Worm (Caenorhabditis elegans) whole organism, late embryonic: ENCODE results near the gene W03F8.4.

Source experiments
- C08G9.2 ChIP-seq: sonication (generic microtip); optimal IDR thresholded peaks from 2 replicates; lab custom pipeline; 2016; ENCODE audit warnings: mild to moderate bottlenecking, missing genetic modification characterization, moderate library complexity, missing compliant biosample characterization
- C38D4.7 ChIP-seq: fragments of 200-800 bp; sonication (Bioruptor generic); optimal IDR thresholded peaks from 2 replicates; lab custom pipeline; 2018; ENCODE audit warnings: mild to moderate bottlenecking, missing genetic modification characterization, moderate library complexity, missing compliant biosample characterization
- F13H6.1 ChIP-seq: sonication (generic microtip); optimal IDR thresholded peaks from 2 replicates; lab custom pipeline; 2016; ENCODE audit warnings: missing genetic modification characterization, missing compliant biosample characterization
- K02D7.2 ChIP-seq: sonication (generic microtip); optimal IDR thresholded peaks from 2 replicates; lab custom pipeline; 2017; ENCODE audit warnings: mild to moderate bottlenecking, missing genetic modification characterization, missing compliant biosample characterization
- T23F11.4 ChIP-seq: fragments of 200-800 bp; sonication (Bioruptor generic); optimal IDR thresholded peaks from 2 replicates; lab custom pipeline; 2018; ENCODE audit warnings: mild to moderate bottlenecking, missing genetic modification characterization, missing compliant biosample characterization
- Y22D7AL.16 ChIP-seq: sonication (generic microtip); optimal IDR thresholded peaks from 2 replicates; lab custom pipeline; 2016; ENCODE audit warnings: missing genetic modification characterization, missing compliant biosample characterization
- ama-1 ChIP-seq: fragments of 150-350 bp; optimal IDR thresholded peaks from 2 replicates; lab custom pipeline; 2014
- ceh-14 ChIP-seq: sonication (generic microtip); optimal IDR thresholded peaks from 2 replicates; lab custom pipeline; 2016; ENCODE audit warnings: missing genotype, missing genetic modification characterization, missing compliant biosample characterization
- ceh-18 ChIP-seq: sonication (generic microtip); optimal IDR thresholded peaks from 2 replicates; lab custom pipeline; 2016; ENCODE audit warnings: missing genetic modification characterization, missing compliant biosample characterization
- ceh-2 ChIP-seq: sonication (generic microtip); optimal IDR thresholded peaks from 2 replicates; lab custom pipeline; 2016; ENCODE audit warnings: missing genotype, missing genetic modification characterization, missing compliant biosample characterization
- ceh-24 ChIP-seq: sonication (generic microtip); optimal IDR thresholded peaks from 2 replicates; lab custom pipeline; 2016; ENCODE audit warnings: mild to moderate bottlenecking, missing genetic modification characterization, missing compliant biosample characterization
- ceh-30 ChIP-seq: fragments of 150-350 bp; optimal IDR thresholded peaks from 2 replicates; lab custom pipeline; 2014; ENCODE audit warnings: missing biosample characterization, missing genetic modification characterization
- ceh-31 ChIP-seq: sonication (generic microtip); optimal IDR thresholded peaks from 2 replicates; lab custom pipeline; 2016; ENCODE audit warnings: missing genetic modification characterization, missing compliant biosample characterization
- ceh-34 ChIP-seq: sonication (generic microtip); optimal IDR thresholded peaks from 2 replicates; lab custom pipeline; 2016; ENCODE audit warnings: mild to moderate bottlenecking, missing genetic modification characterization, missing compliant biosample characterization
- ceh-45 ChIP-seq: fragments of 200-800 bp; sonication (Bioruptor generic); IDR thresholded peaks from 2 replicates; pipeline ENCODE4 v1.3.6; 2022; ENCODE audit warnings: missing genetic modification reagents, missing genetic modification characterization, missing compliant biosample characterization
- ceh-48 ChIP-seq: sonication (generic microtip); optimal IDR thresholded peaks from 2 replicates; lab custom pipeline; 2016; ENCODE audit warnings: missing genetic modification characterization, inconsistent platforms, missing compliant biosample characterization
- ceh-9 ChIP-seq: sonication (generic microtip); optimal IDR thresholded peaks from 2 replicates; lab custom pipeline; 2016; ENCODE audit warnings: mild to moderate bottlenecking, missing genetic modification characterization, inconsistent platforms, missing compliant biosample characterization
- che-1 ChIP-seq: sonication (generic microtip); optimal IDR thresholded peaks from 2 replicates; lab custom pipeline; 2016; ENCODE audit warnings: mild to moderate bottlenecking, missing genetic modification characterization, missing compliant biosample characterization
- dve-1 ChIP-seq: sonication (generic microtip); optimal IDR thresholded peaks from 2 replicates; lab custom pipeline; 2017; ENCODE audit warnings: antibody characterized with exemption, mild to moderate bottlenecking, missing genetic modification characterization, missing compliant biosample characterization
- elt-2 ChIP-seq: sonication (generic microtip); optimal IDR thresholded peaks from 2 replicates; lab custom pipeline; 2016; ENCODE audit warnings: missing genetic modification reagents, missing genetic modification characterization, missing compliant biosample characterization
- elt-4 ChIP-seq: sonication (generic microtip); optimal IDR thresholded peaks from 2 replicates; lab custom pipeline; 2016; ENCODE audit warnings: missing genetic modification characterization, missing compliant biosample characterization
- ets-4 ChIP-seq: sonication (generic microtip); optimal IDR thresholded peaks from 2 replicates; lab custom pipeline; 2016; ENCODE audit warnings: missing genetic modification characterization, missing compliant biosample characterization
- eyg-1 ChIP-seq: sonication (generic microtip); optimal IDR thresholded peaks from 2 replicates; lab custom pipeline; 2016; ENCODE audit warnings: missing genotype, missing genetic modification characterization, missing compliant biosample characterization
- fax-1 ChIP-seq: sonication (generic microtip); optimal IDR thresholded peaks from 2 replicates; lab custom pipeline; 2016; ENCODE audit warnings: missing genotype, missing genetic modification characterization, missing compliant biosample characterization
- fkh-6 ChIP-seq: sonication (generic microtip); optimal IDR thresholded peaks from 2 replicates; lab custom pipeline; 2016; ENCODE audit warnings: missing genetic modification characterization, missing compliant biosample characterization
- gmeb-2 ChIP-seq: sonication (generic microtip); optimal IDR thresholded peaks from 2 replicates; lab custom pipeline; 2016; ENCODE audit warnings: missing genetic modification characterization, inconsistent platforms, missing compliant biosample characterization
- hlh-15 ChIP-seq: sonication (generic microtip); optimal IDR thresholded peaks from 2 replicates; lab custom pipeline; 2016; ENCODE audit warnings: missing genetic modification characterization, missing compliant biosample characterization
- hlh-8 ChIP-seq: sonication (generic microtip); optimal IDR thresholded peaks from 2 replicates; lab custom pipeline; 2016; ENCODE audit warnings: missing genotype, missing genetic modification characterization, missing compliant biosample characterization
- lin-11 ChIP-seq: fragments of 200-800 bp; sonication (Bioruptor generic); optimal IDR thresholded peaks from 2 replicates; lab custom pipeline; 2018; ENCODE audit warnings: mild to moderate bottlenecking, missing genetic modification characterization, missing compliant biosample characterization
- madf-2 ChIP-seq: sonication (generic microtip); optimal IDR thresholded peaks from 2 replicates; lab custom pipeline; 2017; ENCODE audit warnings: missing genetic modification characterization, missing compliant biosample characterization
- mec-3 ChIP-seq: sonication (generic microtip); optimal IDR thresholded peaks from 2 replicates; lab custom pipeline; 2016; ENCODE audit warnings: borderline replicate concordance, missing genetic modification characterization, missing compliant biosample characterization
- nfya-1 ChIP-seq: sonication (generic microtip); optimal IDR thresholded peaks from 2 replicates; lab custom pipeline; 2017; ENCODE audit warnings: missing genetic modification characterization, mild to moderate bottlenecking, missing compliant biosample characterization, antibody characterized with exemption, moderate library complexity
- nhr-232 ChIP-seq: sonication (generic microtip); optimal IDR thresholded peaks from 2 replicates; lab custom pipeline; 2016; ENCODE audit warnings: missing genetic modification characterization, missing compliant biosample characterization
- npax-4 ChIP-seq: sonication (generic microtip); optimal IDR thresholded peaks from 2 replicates; lab custom pipeline; 2016; ENCODE audit warnings: missing genetic modification characterization, missing compliant biosample characterization
- odd-2 ChIP-seq: sonication (generic microtip); optimal IDR thresholded peaks from 2 replicates; lab custom pipeline; 2017; ENCODE audit warnings: antibody characterized with exemption, mild to moderate bottlenecking, missing genetic modification characterization, missing compliant biosample characterization
- pat-9 ChIP-seq: fragments of 200-800 bp; sonication (Bioruptor generic); optimal IDR thresholded peaks from 2 replicates; lab custom pipeline; 2018; ENCODE audit warnings: mild to moderate bottlenecking, missing genetic modification characterization, moderate library complexity, missing compliant biosample characterization
- pha-2 ChIP-seq: sonication (generic microtip); optimal IDR thresholded peaks from 2 replicates; lab custom pipeline; 2017; ENCODE audit warnings: mild to moderate bottlenecking, missing genetic modification characterization, missing compliant biosample characterization
- pha-4 ChIP-seq: fragments of 150-350 bp; optimal IDR thresholded peaks from 2 replicates; lab custom pipeline; 2018; ENCODE audit warnings: missing biosample characterization, missing genetic modification reagents, missing genetic modification characterization
- pros-1 ChIP-seq: fragments of 150-350 bp; optimal IDR thresholded peaks from 2 replicates; lab custom pipeline; 2014; ENCODE audit warnings: missing biosample characterization, missing genetic modification reagents, missing genetic modification characterization
- ref-2 ChIP-seq: sonication (generic microtip); optimal IDR thresholded peaks from 2 replicates; lab custom pipeline; 2016; ENCODE audit warnings: missing genetic modification characterization, missing compliant biosample characterization
- rnt-1 ChIP-seq: sonication (generic microtip); optimal IDR thresholded peaks from 2 replicates; lab custom pipeline; 2016; ENCODE audit warnings: missing genetic modification characterization, missing compliant biosample characterization
- sdc-2 ChIP-seq: sonication (generic microtip); optimal IDR thresholded peaks from 2 replicates; lab custom pipeline; 2016; ENCODE audit warnings: missing genotype, missing genetic modification characterization, missing compliant biosample characterization
- sox-2 ChIP-seq: fragments of 200-800 bp; sonication (Bioruptor generic); IDR thresholded peaks from 2 replicates; pipeline ENCODE4 v1.3.6; 2022; ENCODE audit warnings: missing genetic modification reagents, missing genetic modification characterization, missing compliant biosample characterization
- sox-4 ChIP-seq: sonication (generic microtip); optimal IDR thresholded peaks from 2 replicates; lab custom pipeline; 2017; ENCODE audit warnings: mild to moderate bottlenecking, missing genetic modification characterization, inconsistent platforms, missing compliant biosample characterization
- syd-9 ChIP-seq: sonication (generic microtip); optimal IDR thresholded peaks from 2 replicates; lab custom pipeline; 2016; ENCODE audit warnings: mild to moderate bottlenecking, missing genetic modification characterization, moderate library complexity, missing compliant biosample characterization
- tbx-2 ChIP-seq: sonication (generic microtip); optimal IDR thresholded peaks from 2 replicates; lab custom pipeline; 2016; ENCODE audit warnings: missing genetic modification characterization, missing compliant biosample characterization
- tbx-7 ChIP-seq: sonication (generic microtip); optimal IDR thresholded peaks from 2 replicates; lab custom pipeline; 2016; ENCODE audit warnings: missing genotype, missing genetic modification characterization, missing compliant biosample characterization
- ttx-3 ChIP-seq: sonication (generic microtip); optimal IDR thresholded peaks from 2 replicates; lab custom pipeline; 2016; ENCODE audit warnings: missing genetic modification reagents, missing genetic modification characterization, missing compliant biosample characterization
- unc-3 ChIP-seq, 2 experiments: fragments of 200-800 bp in 1 of 2; sonication (Bioruptor generic) in 1 of 2; sonication (generic microtip) in 1 of 2; conservative IDR thresholded peaks in 1 of 2; optimal IDR thresholded peaks in 1 of 2; 2 replicates each; pipeline versions ENCODE4 v1.3.6 to Lab custom; 2016 to 2022; ENCODE audit warnings: missing compliant biosample characterization in 2 of 2, missing genetic modification characterization in 2 of 2, missing genetic modification reagents in 1 of 2
- unc-42 ChIP-seq: sonication (generic microtip); optimal IDR thresholded peaks from 2 replicates; lab custom pipeline; 2016; ENCODE audit warnings: missing genotype, missing genetic modification characterization, missing compliant biosample characterization
- unc-55 ChIP-seq: sonication (generic microtip); optimal IDR thresholded peaks from 2 replicates; lab custom pipeline; 2017; ENCODE audit warnings: missing biosample characterization, missing genetic modification reagents, missing genetic modification characterization
- zip-5 ChIP-seq: sonication (generic microtip); optimal IDR thresholded peaks from 2 replicates; lab custom pipeline; 2016; ENCODE audit warnings: missing genetic modification characterization, missing compliant biosample characterization

The W03F8.4 gene

DNA sequence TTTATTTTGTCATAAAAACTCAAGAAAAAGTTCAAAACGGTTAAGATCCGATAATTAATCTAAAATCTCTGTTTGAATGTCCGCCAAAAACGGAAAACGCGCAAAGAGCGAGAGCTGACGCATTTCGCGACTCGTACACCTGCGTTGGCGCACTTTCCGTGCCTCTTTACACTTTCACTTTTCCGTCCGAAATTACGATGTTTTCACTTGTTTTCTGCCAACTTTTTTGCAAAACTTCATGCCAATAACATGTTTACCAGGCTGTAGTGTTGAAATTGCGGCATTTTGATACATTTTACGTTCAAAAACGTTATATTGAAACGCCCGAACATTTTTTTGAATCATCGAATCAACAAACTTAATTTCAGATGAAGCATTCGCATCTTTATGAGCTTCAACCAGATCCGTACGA lies at the start of gene W03F8.4:
Gene W03F8.4, plus strand, starts transcription at position 369 of the 412 bp plus-strand sequence.
- TF ChIP-seq tbx-7 (no peak), eyg-1 (tag; lab: Kevin White, UChicago) (no peak), hlh-8 (no peak), ceh-18 (peak; percentile 53), sox-4 (tag; lab: Kevin White, UChicago) (no peak), mec-3 (tag; lab: Kevin White, UChicago) (no peak), ama-1 (peak; percentile 89), madf-2 (peak; percentile 34), elt-2 (tag; lab: Kevin White, UChicago) (peak; percentile 28), ceh-34 (tag; lab: Kevin White, UChicago) (peak; percentile 64), ceh-9 (no peak), gmeb-2 (tag; lab: Kevin White, UChicago) (no peak), sdc-2 (tag; lab: Kevin White, UChicago) (peak; percentile 16), ceh-30 (tag; lab: Kevin White, UChicago) (peak; percentile 83), ceh-45 (0 out of 2 replicates have a peak, but pooled peaks have one; percentile 57), F13H6.1 (tag; lab: Kevin White, UChicago) (no peak), pat-9 (tag; lab: Kevin White, UChicago) (peak; percentile 30), che-1 (tag; lab: Kevin White, UChicago) (peak; percentile 37), ceh-31 (tag; lab: Kevin White, UChicago) (peak; percentile 77), pha-2 (tag; lab: Kevin White, UChicago) (peak; percentile 45), pha-4 (tag; lab: Kevin White, UChicago) (no peak), ceh-24 (tag; lab: Kevin White, UChicago) (no peak), Y22D7AL.16 (no peak), fkh-6 (tag; lab: Kevin White, UChicago) (no peak), unc-55 (GFP tag; lab: Kevin White, UChicago) (no peak), fax-1 (no peak), ceh-2 (tag; lab: Kevin White, UChicago) (peak; percentile 35), K02D7.2 (tag; lab: Kevin White, UChicago) (peak; percentile 37), ceh-48 (tag; lab: Kevin White, UChicago) (no peak), npax-4 (no peak), ttx-3 (tag; lab: Kevin White, UChicago) (peak; percentile 33), hlh-15 (no peak), ets-4 (tag; lab: Kevin White, UChicago) (no peak), ref-2 (tag; lab: Kevin White, UChicago) (peak; percentile 69), lin-11 (tag; lab: Kevin White, UChicago) (peak; percentile 26), tbx-2 (peak; percentile 46), rnt-1 (peak; percentile 71), C08G9.2 (tag; lab: Kevin White, UChicago) (peak; percentile 8), nhr-232 (tag; lab: Kevin White, UChicago) (no peak), C38D4.7 (no peak), syd-9 (no peak), pros-1 (peak; percentile 31), dve-1 (tag; lab: Kevin White, UChicago) (no peak), T23F11.4 (GFP tag; lab: Kevin White, UChicago) (peak; percentile 29), ceh-14 (peak; percentile 3), odd-2 (tag; lab: Kevin White, UChicago) (no peak), unc-42 (tag; lab: Kevin White, UChicago) (peak; percentile 58), unc-3 (GFP tag; conservative IDR thresholded peaks at IDR 0.05; lab: Robert Waterston, UW) (no peak), unc-3 (tag; optimal IDR thresholded peaks at IDR 0.05; lab: Kevin White, UChicago) (peak; percentile 8), elt-4 (tag; lab: Kevin White, UChicago) (no peak), nfya-1 (tag; lab: Kevin White, UChicago) (peak; percentile 76), zip-5 (tag; lab: Kevin White, UChicago) (peak; percentile 12), sox-2 (GFP tag; lab: Robert Waterston, UW) (no peak)
- TF ChIP-seq, all 69 proteins: peak for 27
